Fruit fly (Drosophila melanogaster) whole organism, embryonic: ENCODE data around the gene akirin.

Experiments used
- Ada2b ChIP-seq: fragments of 200-800 bp; sonication (Bioruptor generic); IDR thresholded peaks from 2 replicates; pipeline ENCODE4 v1.3.6; 2022; ENCODE audit warnings: missing biosample characterization, missing genetic modification characterization
- B-H1 ChIP-seq: fragments of 200-800 bp; sonication (Bioruptor generic); IDR thresholded peaks from 3 replicates; pipeline ENCODE4 v1.3.6; 2022; ENCODE audit warnings: missing biosample characterization, missing genetic modification characterization
- BEAF-32 ChIP-seq: fragments of 200-800 bp; sonication (Bioruptor generic); optimal IDR thresholded peaks from 3 replicates; lab custom pipeline; 2017; ENCODE audit warnings: missing biosample characterization, missing genetic modification characterization, mild to moderate bottlenecking, moderate library complexity, missing genetic modification reagents
- C15 ChIP-seq: fragments of 200-800 bp; sonication (Bioruptor generic); IDR thresholded peaks from 3 replicates; pipeline ENCODE4 v1.3.6; 2022; ENCODE audit warnings: missing biosample characterization, missing genetic modification characterization
- CG10209 ChIP-seq: fragments of 200-800 bp; sonication (Bioruptor generic); optimal IDR thresholded peaks from 3 replicates; lab custom pipeline; 2017; ENCODE audit warnings: missing biosample characterization, mild to moderate bottlenecking, missing genetic modification characterization, missing genetic modification reagents
- CG10565 ChIP-seq: fragments of 200-800 bp; sonication (Bioruptor generic); optimal IDR thresholded peaks from 3 replicates; lab custom pipeline; 2016; ENCODE audit warnings: missing biosample characterization, mild to moderate bottlenecking, missing genetic modification characterization
- CG11456 ChIP-seq: fragments of 200-800 bp; sonication (Bioruptor generic); IDR thresholded peaks from 3 replicates; pipeline ENCODE4 v1.3.6; 2022; ENCODE audit warnings: missing biosample characterization, missing genetic modification characterization
- CG11504 ChIP-seq: fragments of 200-800 bp; sonication (Bioruptor generic); optimal IDR thresholded peaks from 3 replicates; lab custom pipeline; 2019; ENCODE audit warnings: missing biosample characterization, mild to moderate bottlenecking, missing genetic modification characterization, moderate library complexity
- CG11560 ChIP-seq: fragments of 200-800 bp; sonication (Bioruptor generic); IDR thresholded peaks from 3 replicates; pipeline ENCODE4 v1.3.6; 2022; ENCODE audit warnings: missing biosample characterization, missing genetic modification characterization
- CG12219 ChIP-seq: fragments of 200-800 bp; sonication (Bioruptor generic); optimal IDR thresholded peaks from 3 replicates; lab custom pipeline; 2018; ENCODE audit warnings: missing biosample characterization, mild to moderate bottlenecking, missing genetic modification characterization
- CG1529 ChIP-seq: fragments of 200-800 bp; sonication (Bioruptor generic); optimal IDR thresholded peaks from 3 replicates; lab custom pipeline; 2018; ENCODE audit warnings: missing biosample characterization, missing genetic modification characterization
- CG16813 ChIP-seq: fragments of 200-800 bp; sonication (Bioruptor generic); IDR thresholded peaks from 3 replicates; pipeline ENCODE4 v1.3.6; 2022; ENCODE audit warnings: missing biosample characterization, missing genetic modification characterization; ENCODE audit not compliant: partially characterized antibody
- CG16815 ChIP-seq: fragments of 200-800 bp; sonication (Bioruptor generic); optimal IDR thresholded peaks from 3 replicates; lab custom pipeline; 2017; ENCODE audit warnings: missing biosample characterization, mild to moderate bottlenecking, missing genetic modification characterization
- CG17385 ChIP-seq: fragments of 200-800 bp; sonication (Bioruptor generic); optimal IDR thresholded peaks from 3 replicates; lab custom pipeline; 2018; ENCODE audit warnings: missing biosample characterization, mild to moderate bottlenecking, missing genetic modification characterization
- CG17912 ChIP-seq: fragments of 200-800 bp; sonication (Bioruptor generic); optimal IDR thresholded peaks from 2 replicates; lab custom pipeline; 2018; ENCODE audit warnings: missing biosample characterization, mild to moderate bottlenecking, missing genetic modification characterization
- CG18262 ChIP-seq: fragments of 200-800 bp; optimal IDR thresholded peaks from 3 replicates; lab custom pipeline; 2019; ENCODE audit warnings: missing biosample characterization, mild to moderate bottlenecking, missing genetic modification characterization, moderate library complexity
- CG2129 ChIP-seq: fragments of 200-800 bp; sonication (Bioruptor generic); IDR thresholded peaks from 2 replicates; pipeline ENCODE4 v1.3.6; 2022; ENCODE audit warnings: missing biosample characterization, missing genetic modification characterization; ENCODE audit not compliant: partially characterized antibody
- CG32772 ChIP-seq: fragments of 200-800 bp; sonication (Bioruptor generic); IDR thresholded peaks from 2 replicates; pipeline ENCODE4 v1.3.6; 2022; ENCODE audit warnings: missing biosample characterization, missing genetic modification characterization
- CG3838 ChIP-seq: fragments of 200-800 bp; sonication (Bioruptor generic); optimal IDR thresholded peaks from 3 replicates; lab custom pipeline; 2016; ENCODE audit warnings: missing biosample characterization, missing genetic modification characterization
- CG3995 ChIP-seq: fragments of 200-800 bp; sonication (Bioruptor generic); optimal IDR thresholded peaks from 3 replicates; lab custom pipeline; 2016; ENCODE audit warnings: missing biosample characterization, missing genetic modification characterization
- CG4328 ChIP-seq: fragments of 200-800 bp; sonication (Bioruptor generic); optimal IDR thresholded peaks from 3 replicates; lab custom pipeline; 2017; ENCODE audit warnings: missing biosample characterization, missing genetic modification reagents, missing genetic modification characterization
- CG6689 ChIP-seq: fragments of 200-800 bp; sonication (Bioruptor generic); IDR thresholded peaks from 2 replicates; pipeline ENCODE4 v1.3.6; 2022; ENCODE audit warnings: missing biosample characterization, missing genetic modification characterization
- CG7357 ChIP-seq: fragments of 200-800 bp; sonication (Bioruptor generic); IDR thresholded peaks from 3 replicates; pipeline ENCODE4 v1.3.6; 2022; ENCODE audit warnings: missing biosample characterization, missing genetic modification characterization
- CG7745 ChIP-seq: fragments of 200-800 bp; sonication (Bioruptor generic); optimal IDR thresholded peaks from 2 replicates; lab custom pipeline; 2018; ENCODE audit warnings: missing biosample characterization, mild to moderate bottlenecking, missing genetic modification characterization, moderate library complexity
- CG7786 ChIP-seq: fragments of 200-800 bp; sonication (Bioruptor generic); optimal IDR thresholded peaks from 2 replicates; lab custom pipeline; 2016; ENCODE audit warnings: missing biosample characterization, missing genetic modification characterization
- CG7839 ChIP-seq: fragments of 200-800 bp; sonication (Bioruptor generic); optimal IDR thresholded peaks from 3 replicates; lab custom pipeline; 2018; ENCODE audit warnings: missing biosample characterization, mild to moderate bottlenecking, missing genetic modification characterization, moderate library complexity
- CG8944 ChIP-seq: fragments of 200-800 bp; sonication (Bioruptor generic); optimal IDR thresholded peaks from 3 replicates; lab custom pipeline; 2016; ENCODE audit warnings: missing biosample characterization, missing genetic modification characterization
- Dip2 ChIP-seq: fragments of 200-800 bp; sonication (Bioruptor generic); IDR thresholded peaks from 2 replicates; pipeline ENCODE4 v1.3.6; 2022; ENCODE audit warnings: missing biosample characterization, missing genetic modification characterization
- H15 ChIP-seq: fragments of 200-800 bp; sonication (Bioruptor generic); IDR thresholded peaks from 3 replicates; pipeline ENCODE4 v1.3.6; 2022; ENCODE audit warnings: missing biosample characterization, missing genetic modification characterization
- HmgZ ChIP-seq: fragments of 200-800 bp; sonication (Bioruptor generic); optimal IDR thresholded peaks from 2 replicates; lab custom pipeline; 2018; ENCODE audit warnings: missing biosample characterization, mild to moderate bottlenecking, missing genetic modification characterization
- Hr78 ChIP-seq, 2 experiments: fragments of 200-800 bp in 1 of 2; fragments of >200 bp in 1 of 2; sonication (Bioruptor generic) in 1 of 2; optimal IDR thresholded peaks; 2 replicates each; lab custom pipeline; 2017 to 2019; ENCODE audit warnings: missing biosample characterization in 2 of 2, missing genetic modification characterization in 2 of 2, mild to moderate bottlenecking in 1 of 2, moderate library complexity in 1 of 2
- Med ChIP-seq: fragments of 200-800 bp; sonication (Bioruptor generic); peaks from one replicate; lab custom pipeline; 2016; ENCODE audit warnings: missing biosample characterization, missing genetic modification characterization, mild to moderate bottlenecking, inconsistent platforms, moderate library complexity
- Nf-YA ChIP-seq: fragments of 200-800 bp; sonication (Bioruptor generic); IDR thresholded peaks from 2 replicates; pipeline ENCODE4 v1.3.6; 2022; ENCODE audit warnings: missing biosample characterization, missing genetic modification characterization
- Oaz ChIP-seq: fragments of 200-800 bp; sonication (Bioruptor generic); IDR thresholded peaks from 2 replicates; pipeline ENCODE4 v1.3.6; 2022; ENCODE audit warnings: missing biosample characterization, missing genetic modification characterization
- Opbp ChIP-seq: fragments of 200-800 bp; sonication (Bioruptor generic); IDR thresholded peaks from 3 replicates; pipeline ENCODE4 v1.3.6; 2022; ENCODE audit warnings: missing biosample characterization, missing genetic modification characterization; ENCODE audit not compliant: partially characterized antibody
- Pdp1 ChIP-seq, 2 experiments: fragments of 200-800 bp; sonication (Bioruptor generic); optimal IDR thresholded peaks; 3 replicates each; lab custom pipeline; 2016; ENCODE audit warnings: missing biosample characterization in 2 of 2, missing genetic modification characterization in 2 of 2, mild to moderate bottlenecking in 1 of 2, moderate library complexity in 1 of 2
- ab ChIP-seq: fragments of 200-800 bp; sonication (Bioruptor generic); optimal IDR thresholded peaks from 2 replicates; lab custom pipeline; 2016; ENCODE audit warnings: missing biosample characterization, missing genetic modification characterization
- ash1 ChIP-seq: fragments of 200-800 bp; sonication (Bioruptor generic); optimal IDR thresholded peaks from 2 replicates; lab custom pipeline; 2018; ENCODE audit warnings: missing biosample characterization, mild to moderate bottlenecking, missing genetic modification characterization
- ato ChIP-seq: fragments of 200-800 bp; sonication (Bioruptor generic); IDR thresholded peaks from 2 replicates; pipeline ENCODE4 v1.3.6; 2022; ENCODE audit warnings: missing biosample characterization, missing genetic modification characterization; ENCODE audit not compliant: partially characterized antibody
- caup ChIP-seq: fragments of 200-800 bp; sonication (Bioruptor generic); optimal IDR thresholded peaks from 3 replicates; lab custom pipeline; 2017; ENCODE audit warnings: missing biosample characterization, mild to moderate bottlenecking, missing genetic modification characterization, moderate library complexity; ENCODE audit not compliant: severe bottlenecking
- chinmo ChIP-seq: fragments of 200-800 bp; sonication (Bioruptor generic); IDR thresholded peaks from 4 replicates; pipeline ENCODE4 v1.3.6; 2022; ENCODE audit warnings: missing biosample characterization, missing genetic modification characterization; ENCODE audit not compliant: partially characterized antibody
- dimm ChIP-seq: fragments of 200-800 bp; sonication (Bioruptor generic); IDR thresholded peaks from 2 replicates; pipeline ENCODE4 v1.3.6; 2022; ENCODE audit warnings: missing biosample characterization, missing genetic modification characterization
- fd64A ChIP-seq: fragments of 200-800 bp; sonication (Bioruptor generic); optimal IDR thresholded peaks from 3 replicates; lab custom pipeline; 2018; ENCODE audit warnings: missing biosample characterization, mild to moderate bottlenecking, missing genetic modification characterization
- fru ChIP-seq: fragments of >200 bp; optimal IDR thresholded peaks from 2 replicates; lab custom pipeline; 2017
- hb ChIP-seq: fragments of 200-800 bp; sonication (Bioruptor generic); IDR thresholded peaks from 3 replicates; pipeline ENCODE4 v1.3.6; 2022; ENCODE audit warnings: missing biosample characterization, missing genetic modification characterization; ENCODE audit not compliant: partially characterized antibody
- otp ChIP-seq: fragments of 200-800 bp; sonication (Bioruptor generic); IDR thresholded peaks from 3 replicates; pipeline ENCODE4, ENCODE4 v1.3.6; 2022; ENCODE audit warnings: missing biosample characterization, missing genetic modification characterization
- peb ChIP-seq: fragments of 200-800 bp; sonication (Bioruptor generic); IDR thresholded peaks from 2 replicates; pipeline ENCODE4 v1.3.6; 2022; ENCODE audit warnings: missing biosample characterization, missing genetic modification characterization
- run ChIP-seq: fragments of 200-800 bp; sonication (Bioruptor generic); optimal IDR thresholded peaks from 3 replicates; lab custom pipeline; 2018; ENCODE audit warnings: missing biosample characterization, mild to moderate bottlenecking, missing genetic modification characterization
- tll ChIP-seq, 2 experiments: fragments of 200-800 bp in 1 of 2; fragments of >200 bp in 1 of 2; sonication (Bioruptor generic) in 1 of 2; optimal IDR thresholded peaks; 2 replicates each; lab custom pipeline; 2017 to 2019; ENCODE audit warnings: missing biosample characterization in 2 of 2, missing genetic modification characterization in 2 of 2, mild to moderate bottlenecking in 1 of 2, moderate library complexity in 1 of 2
- z ChIP-seq: fragments of 200-800 bp; sonication (Bioruptor generic); IDR thresholded peaks from 3 replicates; pipeline ENCODE4 v1.3.6; 2022; ENCODE audit warnings: missing biosample characterization, missing genetic modification characterization

The akirin gene

DNA sequence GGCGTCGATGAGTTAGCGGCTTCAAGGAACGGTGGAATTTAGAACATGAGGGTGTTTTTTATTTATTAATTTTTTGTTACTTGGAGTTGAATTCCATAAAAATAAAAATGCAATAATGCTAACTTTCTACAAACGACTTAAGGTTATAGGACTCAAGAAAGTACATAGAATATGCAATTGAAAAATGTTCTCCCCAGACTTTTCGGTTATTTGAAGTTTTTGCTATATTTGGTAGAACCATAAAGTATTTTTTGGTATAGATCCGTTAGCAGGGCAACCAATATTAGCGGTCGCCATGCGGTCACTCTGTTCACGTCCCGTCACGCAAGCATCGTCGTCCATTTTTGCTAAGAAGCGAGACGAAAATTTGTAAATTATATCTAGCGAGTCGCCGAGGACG is at the start of gene akirin (continued):
- TF ChIP-seq Pdp1 (GFP tag; optimal IDR thresholded peaks at IDR 0.05; lab: Kevin White, UChicago) (peak in 1 of 2 experiments; percentile 22), CG11560 (tag; lab: Robert Waterston, UW) (no peak), CG3838 (GFP tag; lab: Kevin White, UChicago) (no peak), CG10209 (GFP tag; lab: Kevin White, UChicago) (no peak), CG12219 (GFP tag; lab: Kevin White, UChicago) (no peak), CG7357 (no peak), CG3995 (GFP tag; lab: Kevin White, UChicago) (peak; percentile 9), CG17385 (GFP tag; lab: Kevin White, UChicago) (no peak), Med (GFP tag; lab: Kevin White, UChicago) (peak; percentile 42), Dip2 (GFP tag; lab: Robert Waterston, UW) (no peak), BEAF-32 (GFP tag; lab: Kevin White, UChicago) (peak; percentile 24), fd64A (GFP tag; lab: Kevin White, UChicago) (no peak), z (no peak), chinmo (GFP tag; lab: Robert Waterston, UW) (no peak), run (tag; lab: Kevin White, UChicago) (no peak), Nf-YA (no peak), otp (GFP tag; lab: Robert Waterston, UW) (no peak), CG11456 (GFP tag; lab: Robert Waterston, UW) (no peak), CG4328 (no peak), ato (no peak), B-H1 (GFP tag; lab: Robert Waterston, UW) (no peak)

- TF ChIP-seq CG32772 = peak; percentile 73
- TF ChIP-seq Ada2b = peak; percentile 70
- TF ChIP-seq fru (lab: Kevin White, UChicago) = no peak
- peak; percentile 63 for TF ChIP-seq CG10209 (GFP tag; lab: Kevin White, UChicago)
- peak; percentile 64 for TF ChIP-seq peb (GFP tag; lab: Robert Waterston, UW)
- no peak for TF ChIP-seq Hr78 (GFP tag; optimal IDR thresholded peaks at IDR 0.05; lab: Kevin White, UChicago)
- peak; percentile 34 for TF ChIP-seq caup
- TF ChIP-seq Oaz = no peak
- no peak for TF ChIP-seq CG11504 (tag; lab: Kevin White, UChicago)
- TF ChIP-seq CG10565 = no peak
- TF ChIP-seq tll (GFP tag; optimal IDR thresholded peaks at IDR 0.05; lab: Kevin White, UChicago) = peak in 1 of 2 experiments; percentile 14
- TF ChIP-seq CG7786 (GFP tag; lab: Kevin White, UChicago) = peak; percentile 38
- no peak for TF ChIP-seq CG7745 (tag; lab: Kevin White, UChicago)
- peak; percentile 22 for TF ChIP-seq ab (GFP tag; lab: Kevin White, UChicago)
- TF ChIP-seq H15 = peak; percentile 49; the same call in 1 of the 3 replicates
- TF ChIP-seq CG17912 = no peak
- peak; percentile 64 for TF ChIP-seq CG16815 (GFP tag; lab: Kevin White, UChicago)
- no peak for TF ChIP-seq CG2129 (GFP tag; lab: Robert Waterston, UW)
- peak; percentile 41; the same call in 1 of the 2 replicates for TF ChIP-seq dimm (GFP tag; lab: Robert Waterston, UW)
- TF ChIP-seq hb (GFP tag; lab: Robert Waterston, UW) = no peak
- TF ChIP-seq C15 (GFP tag; lab: Robert Waterston, UW) = no peak
- peak; percentile 59 for TF ChIP-seq CG18262 (tag; lab: Kevin White, UChicago)
- TF ChIP-seq Opbp (GFP tag; lab: Robert Waterston, UW) = no peak; the same call in 2 of the 3 replicates
- peak; percentile 76 for TF ChIP-seq CG6689
- peak; percentile 85 for TF ChIP-seq HmgZ (tag; lab: Kevin White, UChicago)
- peak; percentile 39 for TF ChIP-seq CG8944 (GFP tag; lab: Kevin White, UChicago)
- peak; percentile 23 for TF ChIP-seq CG1529
- no peak for TF ChIP-seq ash1 (GFP tag; lab: Kevin White, UChicago)
- peak; percentile 34; the same call in 1 of the 3 replicates for TF ChIP-seq CG16813
- peak; percentile 72 for TF ChIP-seq CG7839 (tag; lab: Kevin White, UChicago)
These were observed 46.3 kb upstream of the akirin start, which contains the start of the genes RhoGEF4 and Rint1 for dm6 chr3L:7323348-7323747. Gene RhoGEF4, minus strand, starts transcription at chr3L:7323411. Gene Rint1, plus strand, starts transcription at chr3L:7323619.
